Fruit fly (Drosophila melanogaster): ENCODE data around the gene CG13690.

DNA sequence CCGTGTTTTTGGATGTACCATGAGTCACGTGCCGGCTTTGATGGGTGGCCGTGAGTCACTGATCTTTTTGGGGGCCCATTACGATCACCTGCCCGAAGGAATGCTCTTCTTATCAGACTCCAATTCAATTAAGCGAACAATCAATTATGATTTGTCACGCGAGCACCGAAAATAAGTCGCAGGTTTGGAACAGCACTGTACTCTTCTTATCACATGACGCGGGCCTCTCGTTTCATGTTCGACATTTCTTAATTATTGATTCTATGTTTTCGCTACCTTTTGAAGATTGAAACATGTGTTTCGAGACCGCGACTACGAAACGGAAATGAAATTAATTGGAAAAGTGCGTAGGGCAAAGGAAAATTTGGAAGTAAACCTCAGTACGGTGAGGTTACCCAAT, 49.6 kb downstream of the CG13690 start:
- TF ChIP-seq pan (optimal IDR thresholded peaks at IDR 0.05) (no peak), Dll (optimal IDR thresholded peaks at IDR 0.05) (no peak)

Data from whole organism.